Worm (Caenorhabditis elegans) whole organism, mixed stage, embryonic: ENCODE data around the gene frpr-3.

Experiments
- M03D4.4 ChIP-seq: sonication (generic microtip); optimal IDR thresholded peaks from 2 replicates; lab custom pipeline; 2017; ENCODE audit warnings: mild to moderate bottlenecking, missing genetic modification characterization, missing compliant biosample characterization
- bed-3 ChIP-seq: fragments of 200-800 bp; sonication (Bioruptor generic); optimal IDR thresholded peaks from 3 replicates; lab custom pipeline; 2018; ENCODE audit warnings: mild to moderate bottlenecking, missing genetic modification characterization, moderate library complexity, missing compliant biosample characterization
- blmp-1 ChIP-seq: fragments of 150-350 bp; optimal IDR thresholded peaks from 2 replicates; lab custom pipeline; 2014; ENCODE audit warnings: missing biosample characterization, missing genetic modification characterization
- ceh-39 ChIP-seq: fragments of 150-350 bp; optimal IDR thresholded peaks from 2 replicates; lab custom pipeline; 2014; ENCODE audit warnings: missing biosample characterization, missing genetic modification characterization
- ceh-43 ChIP-seq: fragments of 200-800 bp; sonication (Bioruptor generic); optimal IDR thresholded peaks from 2 replicates; lab custom pipeline; 2018; ENCODE audit warnings: mild to moderate bottlenecking, missing genetic modification characterization, moderate library complexity, missing compliant biosample characterization
- ceh-83 ChIP-seq: fragments of 200-800 bp; sonication (Bioruptor generic); optimal IDR thresholded peaks from 2 replicates; lab custom pipeline; 2018; ENCODE audit warnings: mild to moderate bottlenecking, missing genetic modification characterization, missing compliant biosample characterization
- ces-1 ChIP-seq: fragments of 150-350 bp; optimal IDR thresholded peaks from 2 replicates; lab custom pipeline; 2014; ENCODE audit warnings: missing biosample characterization, missing genetic modification reagents, missing genetic modification characterization
- cnd-1 ChIP-seq: fragments of 200-800 bp; sonication (Bioruptor generic); optimal IDR thresholded peaks from 2 replicates; lab custom pipeline; 2018; ENCODE audit warnings: mild to moderate bottlenecking, missing genetic modification characterization, missing compliant biosample characterization
- drap-1 ChIP-seq: fragments of 200-800 bp; sonication (Bioruptor generic); optimal IDR thresholded peaks from 3 replicates; lab custom pipeline; 2018; ENCODE audit warnings: mild to moderate bottlenecking, missing genetic modification characterization, missing compliant biosample characterization
- elt-1 ChIP-seq: sonication (generic microtip); optimal IDR thresholded peaks from 2 replicates; lab custom pipeline; 2017; ENCODE audit warnings: missing genetic modification characterization, mild to moderate bottlenecking, missing compliant biosample characterization, antibody characterized with exemption, moderate library complexity, borderline replicate concordance; ENCODE audit not compliant: insufficient read depth
- elt-3 ChIP-seq: fragments of 150-350 bp; optimal IDR thresholded peaks from 2 replicates; lab custom pipeline; 2014; ENCODE audit warnings: missing biosample characterization, missing genetic modification characterization
- ham-2 ChIP-seq: fragments of 200-800 bp; sonication (Bioruptor generic); optimal IDR thresholded peaks from 2 replicates; lab custom pipeline; 2018; ENCODE audit warnings: mild to moderate bottlenecking, missing genetic modification characterization, missing compliant biosample characterization
- hlh-1 ChIP-seq: fragments of 150-350 bp; optimal IDR thresholded peaks from 2 replicates; lab custom pipeline; 2014; ENCODE audit warnings: missing biosample characterization, missing genetic modification reagents, missing genetic modification characterization
- lin-13 ChIP-seq: fragments of 150-350 bp; optimal IDR thresholded peaks from 2 replicates; lab custom pipeline; 2014; ENCODE audit warnings: missing biosample characterization, missing genetic modification characterization
- lin-32 ChIP-seq: fragments of 200-800 bp; sonication (Bioruptor generic); optimal IDR thresholded peaks from 2 replicates; lab custom pipeline; 2018; ENCODE audit warnings: mild to moderate bottlenecking, missing genetic modification characterization, missing compliant biosample characterization
- lsy-2 ChIP-seq: fragments of 150-350 bp; optimal IDR thresholded peaks from 2 replicates; lab custom pipeline; 2014; ENCODE audit warnings: missing biosample characterization, missing genetic modification characterization
- mab-5 ChIP-seq: fragments of 150-350 bp; optimal IDR thresholded peaks from 2 replicates; lab custom pipeline; 2014; ENCODE audit warnings: missing biosample characterization, missing genetic modification characterization
- mls-2 ChIP-seq: sonication (generic microtip); optimal IDR thresholded peaks from 2 replicates; lab custom pipeline; 2016; ENCODE audit warnings: mild to moderate bottlenecking, missing genetic modification characterization, moderate library complexity, missing compliant biosample characterization
- nhr-2 ChIP-seq: fragments of 150-350 bp; optimal IDR thresholded peaks from 2 replicates; lab custom pipeline; 2014; ENCODE audit warnings: missing biosample characterization, missing genetic modification characterization
- nhr-28 ChIP-seq: fragments of 150-350 bp; optimal IDR thresholded peaks from 2 replicates; lab custom pipeline; 2014; ENCODE audit warnings: missing biosample characterization, missing genetic modification characterization
- nhr-76 ChIP-seq: sonication (generic microtip); optimal IDR thresholded peaks from 2 replicates; lab custom pipeline; 2017; ENCODE audit warnings: missing biosample characterization, missing genetic modification characterization
- pha-4 ChIP-seq: fragments of 150-350 bp; optimal IDR thresholded peaks from 2 replicates; lab custom pipeline; 2018; ENCODE audit warnings: missing biosample characterization, missing genetic modification reagents, missing genetic modification characterization
- sem-2 ChIP-seq: fragments of 200-800 bp; sonication (Bioruptor generic); optimal IDR thresholded peaks from 2 replicates; lab custom pipeline; 2018; ENCODE audit warnings: mild to moderate bottlenecking, missing genetic modification characterization, missing compliant biosample characterization
- snpc-4 ChIP-seq: fragments of 150-350 bp; optimal IDR thresholded peaks from 2 replicates; lab custom pipeline; 2014; ENCODE audit warnings: missing biosample characterization, missing genetic modification characterization
- sptf-1 ChIP-seq: sonication (generic microtip); optimal IDR thresholded peaks from 2 replicates; lab custom pipeline; 2017; ENCODE audit warnings: mild to moderate bottlenecking, missing genetic modification characterization, moderate library complexity, missing compliant biosample characterization
- tbx-8 ChIP-seq: fragments of 200-800 bp; sonication (Bioruptor generic); optimal IDR thresholded peaks from 2 replicates; lab custom pipeline; 2018; ENCODE audit warnings: mild to moderate bottlenecking, missing genetic modification characterization, moderate library complexity, missing compliant biosample characterization
- unc-120 ChIP-seq: sonication (generic microtip); optimal IDR thresholded peaks from 2 replicates; lab custom pipeline; 2017; ENCODE audit warnings: missing genetic modification characterization, missing compliant biosample characterization; ENCODE audit not compliant: poor library complexity, severe bottlenecking
- unc-39 ChIP-seq: fragments of 150-350 bp; optimal IDR thresholded peaks from 2 replicates; lab custom pipeline; 2014; ENCODE audit warnings: missing biosample characterization, missing genetic modification characterization
- unc-62 ChIP-seq: fragments of 150-350 bp; optimal IDR thresholded peaks from 2 replicates; lab custom pipeline; 2014; ENCODE audit warnings: missing biosample characterization, missing genetic modification reagents, missing genetic modification characterization
- zip-8 ChIP-seq: fragments of 150-350 bp; optimal IDR thresholded peaks from 2 replicates; lab custom pipeline; 2014; ENCODE audit warnings: missing biosample characterization, missing genetic modification characterization
- ztf-11 ChIP-seq: fragments of 150-350 bp; optimal IDR thresholded peaks from 2 replicates; lab custom pipeline; 2014; ENCODE audit warnings: missing biosample characterization, missing genetic modification characterization

The frpr-3 gene

DNA sequence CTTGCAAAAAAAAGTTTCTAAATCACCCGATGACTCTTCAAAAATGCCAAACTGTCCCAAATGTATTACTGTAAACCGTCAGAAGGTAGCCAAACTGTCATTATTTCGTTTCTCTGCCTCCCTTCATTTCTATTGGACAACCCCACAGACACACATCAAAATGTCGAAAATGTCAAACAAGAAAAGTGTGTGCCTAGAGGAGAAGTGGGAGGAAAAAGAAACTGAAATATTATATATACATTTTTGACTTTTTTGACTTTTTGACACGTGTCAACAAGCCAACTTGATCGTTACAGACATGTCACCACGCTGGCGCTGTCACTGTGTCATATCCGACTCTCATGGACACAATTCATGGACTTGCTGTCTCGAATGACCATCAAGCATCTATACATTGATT lies 21.4 kb upstream of the frpr-3 start:
- TF ChIP-seq nhr-2 (tag; lab: Kevin White, UChicago): no peak
- no peak for TF ChIP-seq tbx-8
- TF ChIP-seq ceh-43 (GFP tag; lab: Kevin White, UChicago): no peak
- TF ChIP-seq nhr-76: no peak
- TF ChIP-seq ham-2 (GFP tag; lab: Kevin White, UChicago): no peak
- no peak for TF ChIP-seq ces-1
- TF ChIP-seq bed-3 (GFP tag; lab: Kevin White, UChicago): no peak
- no peak for TF ChIP-seq ceh-39 (tag; lab: Kevin White, UChicago)

DNA sequence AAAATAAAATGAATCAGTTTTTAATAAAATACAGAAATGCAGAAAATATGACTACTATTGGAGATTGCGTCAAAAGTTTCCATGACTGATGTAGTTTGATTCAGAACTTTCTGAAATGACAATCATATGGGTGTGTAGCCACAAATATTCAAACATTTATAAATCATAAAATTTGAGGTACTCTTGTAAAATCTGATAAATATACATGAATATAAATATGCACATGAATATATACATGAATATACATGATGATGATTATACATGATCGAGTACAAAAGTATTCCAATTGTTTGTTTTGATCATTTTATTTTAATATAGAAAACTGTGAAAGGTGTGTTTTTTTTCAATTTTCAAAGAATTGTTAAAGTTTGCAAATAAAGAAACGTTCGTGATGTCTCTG lies 16.5 kb upstream of the frpr-3 start, which contains the start of gene T05B11.4:
TSS of gene T05B11.4 (minus strand) at position 101 of the 400 bp plus-strand sequence.
- no peak for TF ChIP-seq lin-32
- no peak for TF ChIP-seq elt-1 (tag; lab: Kevin White, UChicago)
- no peak for TF ChIP-seq elt-3 (tag; lab: Kevin White, UChicago)
- TF ChIP-seq nhr-28 (tag; lab: Kevin White, UChicago): no peak
- TF ChIP-seq lin-13 (tag; lab: Kevin White, UChicago): no peak
- TF ChIP-seq lsy-2 (tag; lab: Kevin White, UChicago): no peak
- TF ChIP-seq blmp-1 (tag; lab: Kevin White, UChicago): no peak
- TF ChIP-seq sem-2: no peak
- TF ChIP-seq unc-120 (tag; lab: Kevin White, UChicago): no peak
- no peak for TF ChIP-seq unc-62
- TF ChIP-seq ceh-83: no peak
- no peak for TF ChIP-seq M03D4.4
- TF ChIP-seq nhr-2 (tag; lab: Kevin White, UChicago): no peak
- TF ChIP-seq zip-8 (tag; lab: Kevin White, UChicago): no peak
- no peak for TF ChIP-seq hlh-1 (tag; lab: Kevin White, UChicago)
- no peak for TF ChIP-seq tbx-8
- TF ChIP-seq pha-4 (tag; lab: Kevin White, UChicago): no peak
- no peak for TF ChIP-seq bed-3 (GFP tag; lab: Kevin White, UChicago)
- no peak for TF ChIP-seq ceh-43 (GFP tag; lab: Kevin White, UChicago)

DNA sequence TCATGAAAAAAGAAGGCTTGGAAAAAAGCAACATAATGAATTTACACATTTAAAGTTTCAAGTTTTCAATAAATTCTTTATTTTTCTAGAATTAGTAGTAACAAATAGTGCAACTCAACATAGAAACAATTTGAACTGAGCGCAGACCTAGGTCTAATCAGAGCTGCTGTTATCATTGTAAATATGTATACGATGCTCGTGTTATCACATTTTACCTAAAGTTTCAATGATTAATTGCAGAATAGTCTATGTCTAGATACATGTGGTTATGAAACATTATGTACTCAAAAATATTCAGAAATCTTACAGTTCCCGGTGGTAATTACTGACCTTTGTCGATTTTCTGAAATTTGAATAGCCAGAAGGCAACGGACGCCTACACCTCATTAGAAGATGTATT lies 15.1 kb upstream of the frpr-3 start:
- no peak for TF ChIP-seq unc-120 (tag; lab: Kevin White, UChicago)
- TF ChIP-seq lin-13 (tag; lab: Kevin White, UChicago): no peak
- no peak for TF ChIP-seq ceh-83
- TF ChIP-seq nhr-28 (tag; lab: Kevin White, UChicago): no peak
- TF ChIP-seq hlh-1 (tag; lab: Kevin White, UChicago): no peak
- no peak for TF ChIP-seq elt-3 (tag; lab: Kevin White, UChicago)
- no peak for TF ChIP-seq mls-2
- TF ChIP-seq sptf-1 (tag; lab: Kevin White, UChicago): no peak
- no peak for TF ChIP-seq lin-32
- no peak for TF ChIP-seq snpc-4 (tag; lab: Kevin White, UChicago)
- TF ChIP-seq pha-4 (tag; lab: Kevin White, UChicago): no peak

DNA sequence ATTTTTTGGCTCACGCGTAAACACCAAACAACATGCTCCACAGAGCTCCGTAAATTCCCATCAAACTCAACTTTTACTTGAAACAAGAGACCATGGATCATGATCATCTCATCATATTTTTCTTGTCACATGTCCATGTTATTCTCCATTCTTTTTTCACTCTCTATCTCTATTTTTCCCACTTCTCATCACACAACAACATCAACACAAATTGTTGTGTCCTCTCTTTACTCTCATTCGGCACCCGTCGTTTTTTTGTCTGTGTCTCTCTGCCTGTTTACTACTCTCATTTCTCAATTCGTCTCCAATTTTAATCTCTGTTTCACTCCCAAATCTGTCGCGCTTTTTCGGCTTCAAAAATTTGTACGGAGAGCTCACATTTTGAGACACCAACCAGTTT lies 11.8 kb upstream of the frpr-3 start:
- no peak for TF ChIP-seq tbx-8
- peak; percentile 66 for TF ChIP-seq ces-1
- TF ChIP-seq unc-120 (tag; lab: Kevin White, UChicago): peak; percentile 27
- TF ChIP-seq blmp-1 (tag; lab: Kevin White, UChicago): no peak
- peak; percentile 70 for TF ChIP-seq unc-62
- TF ChIP-seq, all 35 proteins: peak for 3

DNA sequence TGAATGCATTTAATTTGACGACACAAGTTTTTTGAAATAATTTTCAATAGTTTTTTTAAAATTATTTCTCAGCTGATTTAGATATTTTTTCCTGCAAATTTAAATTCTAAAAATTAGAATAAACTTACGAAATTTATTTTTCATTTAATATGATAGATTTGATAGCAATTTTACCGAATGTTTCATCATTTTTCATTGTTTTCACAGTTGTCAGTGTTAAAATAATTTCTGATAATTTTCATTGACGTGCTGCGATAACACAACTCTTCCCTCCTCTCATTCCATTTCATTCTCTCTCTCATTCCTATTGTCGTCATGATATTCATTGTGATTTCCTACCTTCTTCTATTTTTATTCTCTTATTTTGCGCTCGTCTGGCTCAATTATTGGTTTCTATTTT lies 10.9 kb upstream of the frpr-3 start, which contains the start of gene hint-3:
TSS of gene hint-3 (plus strand) at position 301 of the 400 bp plus-strand sequence.
- TF ChIP-seq sem-2 (no peak), elt-3 (tag; lab: Kevin White, UChicago) (no peak), mab-5 (tag; lab: Kevin White, UChicago) (no peak), cnd-1 (tag; lab: Kevin White, UChicago) (no peak), elt-1 (tag; lab: Kevin White, UChicago) (no peak), zip-8 (tag; lab: Kevin White, UChicago) (no peak), ces-1 (no peak), nhr-76 (no peak), M03D4.4 (no peak), unc-39 (tag; lab: Kevin White, UChicago) (no peak)

DNA sequence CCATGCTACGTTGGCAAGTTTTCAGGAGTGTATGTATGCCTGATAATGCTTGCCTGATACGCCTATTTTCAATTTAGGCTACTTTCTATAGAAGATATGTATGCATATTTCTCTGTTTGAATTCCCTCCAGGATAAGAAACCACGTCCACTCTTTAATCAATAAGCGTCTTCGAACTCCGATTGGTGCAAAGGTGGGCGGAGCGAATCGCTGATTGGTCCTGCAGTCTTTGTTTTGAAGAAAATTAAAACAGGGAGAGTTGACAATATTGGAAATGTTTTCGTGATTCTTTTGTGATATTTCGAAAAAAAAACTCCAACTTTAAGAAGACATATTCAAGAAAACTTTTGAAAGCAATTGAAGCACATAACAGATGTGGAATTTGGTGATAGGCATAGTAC lies 9.2 kb upstream of the frpr-3 start:
- no peak for TF ChIP-seq unc-39 (tag; lab: Kevin White, UChicago)
- TF ChIP-seq ceh-43 (GFP tag; lab: Kevin White, UChicago): no peak
- no peak for TF ChIP-seq ham-2 (GFP tag; lab: Kevin White, UChicago)
- no peak for TF ChIP-seq nhr-28 (tag; lab: Kevin White, UChicago)
- TF ChIP-seq ztf-11 (tag; lab: Kevin White, UChicago): no peak
- no peak for TF ChIP-seq nhr-2 (tag; lab: Kevin White, UChicago)
- no peak for TF ChIP-seq pha-4 (tag; lab: Kevin White, UChicago)
- no peak for TF ChIP-seq sptf-1 (tag; lab: Kevin White, UChicago)
- TF ChIP-seq drap-1 (GFP tag; lab: Kevin White, UChicago): no peak
- TF ChIP-seq, all 35 proteins: peak for 0
